Worm (Caenorhabditis elegans) whole organism, L2 larva: ENCODE measurements around the gene F52E4.5.

Experiments used
- C34F6.9 ChIP-seq: fragments of 150-350 bp; optimal IDR thresholded peaks from 2 replicates; lab custom pipeline; 2014; ENCODE audit warnings: missing biosample characterization, missing genetic modification characterization
- F13H6.1 ChIP-seq: sonication (generic microtip); optimal IDR thresholded peaks from 2 replicates; lab custom pipeline; 2016; ENCODE audit warnings: missing genetic modification characterization, missing compliant biosample characterization
- R02D3.7 ChIP-seq: fragments of 150-350 bp; optimal IDR thresholded peaks from 2 replicates; lab custom pipeline; 2014; ENCODE audit warnings: missing biosample characterization, missing genetic modification characterization
- Y55F3AM.14 ChIP-seq: fragments of 200-800 bp; sonication (Bioruptor generic); optimal IDR thresholded peaks from 2 replicates; lab custom pipeline; 2018; ENCODE audit warnings: mild to moderate bottlenecking, missing genetic modification characterization, missing compliant biosample characterization
- alr-1 ChIP-seq: fragments of 150-350 bp; optimal IDR thresholded peaks from 2 replicates; lab custom pipeline; 2014; ENCODE audit warnings: missing biosample characterization, missing genetic modification characterization
- aly-2 ChIP-seq: fragments of 150-350 bp; optimal IDR thresholded peaks from 2 replicates; lab custom pipeline; 2014; ENCODE audit warnings: missing biosample characterization, missing genetic modification characterization
- ama-1 ChIP-seq: fragments of 150-350 bp; optimal IDR thresholded peaks from 2 replicates; lab custom pipeline; 2018; ENCODE audit warnings: inconsistent platforms
- blmp-1 ChIP-seq: sonication (generic microtip); optimal IDR thresholded peaks from 2 replicates; lab custom pipeline; 2017; ENCODE audit warnings: missing genetic modification characterization, mild to moderate bottlenecking, missing compliant biosample characterization, antibody characterized with exemption, moderate library complexity; ENCODE audit not compliant: insufficient read depth
- ceh-82 ChIP-seq: fragments of 150-350 bp; optimal IDR thresholded peaks from 2 replicates; lab custom pipeline; 2014; ENCODE audit warnings: missing biosample characterization, missing genetic modification characterization
- crh-2 ChIP-seq: sonication (generic microtip); optimal IDR thresholded peaks from 2 replicates; lab custom pipeline; 2017; ENCODE audit warnings: missing biosample characterization, missing genetic modification characterization
- dmd-4 ChIP-seq: sonication (generic microtip); optimal IDR thresholded peaks from 2 replicates; lab custom pipeline; 2017; ENCODE audit warnings: missing biosample characterization, missing genetic modification characterization
- egl-27 ChIP-seq: sonication (generic microtip); optimal IDR thresholded peaks from 3 replicates; lab custom pipeline; 2017; ENCODE audit warnings: missing biosample characterization, missing genetic modification reagents, missing genetic modification characterization
- elt-1 ChIP-seq: fragments of 150-350 bp; optimal IDR thresholded peaks from 2 replicates; lab custom pipeline; 2014; ENCODE audit warnings: missing biosample characterization, missing genetic modification characterization
- elt-3 ChIP-seq: sonication (generic microtip); optimal IDR thresholded peaks from 2 replicates; lab custom pipeline; 2017; ENCODE audit warnings: missing biosample characterization, missing genetic modification characterization
- fos-1 ChIP-seq: fragments of 150-350 bp; optimal IDR thresholded peaks from 2 replicates; lab custom pipeline; 2014; ENCODE audit warnings: missing biosample characterization, missing genetic modification characterization
- gmeb-1 ChIP-seq: fragments of 150-350 bp; optimal IDR thresholded peaks from 2 replicates; lab custom pipeline; 2014; ENCODE audit warnings: missing biosample characterization, missing genetic modification characterization
- lin-11 ChIP-seq: fragments of 150-350 bp; sonication (generic microtip); optimal IDR thresholded peaks from 2 replicates; lab custom pipeline; 2014; ENCODE audit warnings: missing biosample characterization, missing genetic modification characterization, inconsistent platforms, mixed read lengths
- lin-13 ChIP-seq: fragments of 150-350 bp; optimal IDR thresholded peaks from 2 replicates; lab custom pipeline; 2014; ENCODE audit warnings: missing biosample characterization, missing genetic modification reagents, missing genetic modification characterization
- lsy-2 ChIP-seq, 2 experiments: fragments of 150-350 bp in 1 of 2; sonication (generic microtip) in 1 of 2; optimal IDR thresholded peaks; 2 replicates each; lab custom pipeline; 2014 to 2017; ENCODE audit warnings: missing biosample characterization in 2 of 2, missing genetic modification characterization in 2 of 2
- mab-5 ChIP-seq: fragments of 150-350 bp; optimal IDR thresholded peaks from 2 replicates; lab custom pipeline; 2014; ENCODE audit warnings: missing biosample characterization, missing genetic modification characterization
- mdl-1 ChIP-seq, 2 experiments: fragments of 150-350 bp in 1 of 2; sonication (generic microtip) in 1 of 2; optimal IDR thresholded peaks; 2 replicates each; lab custom pipeline; 2017; ENCODE audit warnings: missing biosample characterization in 2 of 2, missing genetic modification characterization in 2 of 2
- nhr-10 ChIP-seq: sonication (generic microtip); optimal IDR thresholded peaks from 2 replicates; lab custom pipeline; 2017; ENCODE audit warnings: missing biosample characterization, missing genetic modification characterization
- nhr-11 ChIP-seq: fragments of 150-350 bp; optimal IDR thresholded peaks from 2 replicates; lab custom pipeline; 2014; ENCODE audit warnings: missing biosample characterization, missing genetic modification characterization
- nhr-12 ChIP-seq: fragments of 150-350 bp; optimal IDR thresholded peaks from 2 replicates; lab custom pipeline; 2014; ENCODE audit warnings: missing biosample characterization, missing genetic modification characterization
- nhr-129 ChIP-seq: fragments of 150-350 bp; optimal IDR thresholded peaks from 2 replicates; lab custom pipeline; 2014; ENCODE audit warnings: missing biosample characterization, missing genetic modification characterization
- nhr-21 ChIP-seq: fragments of 150-350 bp; optimal IDR thresholded peaks from 2 replicates; lab custom pipeline; 2014; ENCODE audit warnings: missing biosample characterization, missing genetic modification characterization
- nhr-23 ChIP-seq: fragments of 150-350 bp; optimal IDR thresholded peaks from 2 replicates; lab custom pipeline; 2014; ENCODE audit warnings: missing biosample characterization, missing genetic modification reagents, missing genetic modification characterization
- nhr-25 ChIP-seq: fragments of 150-350 bp; sonication (generic microtip); optimal IDR thresholded peaks from 3 replicates; lab custom pipeline; 2014; ENCODE audit warnings: missing biosample characterization, missing genetic modification characterization
- sem-4 ChIP-seq: fragments of 150-350 bp; optimal IDR thresholded peaks from 2 replicates; lab custom pipeline; 2014; ENCODE audit warnings: missing biosample characterization, missing genetic modification reagents, missing genetic modification characterization
- skn-1 ChIP-seq: sonication (generic microtip); optimal IDR thresholded peaks from 2 replicates; lab custom pipeline; 2017; ENCODE audit warnings: missing biosample characterization, missing genetic modification characterization
- sma-3 ChIP-seq: sonication (generic microtip); optimal IDR thresholded peaks from 2 replicates; lab custom pipeline; 2016; ENCODE audit warnings: missing genetic modification reagents, missing genetic modification characterization, missing compliant biosample characterization
- sma-9 ChIP-seq, 2 experiments: fragments of 150-350 bp in 1 of 2; sonication (generic microtip) in 1 of 2; optimal IDR thresholded peaks; 2 replicates each; lab custom pipeline; 2014 to 2016; ENCODE audit warnings: missing genetic modification characterization in 2 of 2, mild to moderate bottlenecking in 1 of 2, missing biosample characterization in 1 of 2, missing compliant biosample characterization in 1 of 2, missing genetic modification reagents in 1 of 2, moderate library complexity in 1 of 2
- snpc-4 ChIP-seq: fragments of 150-350 bp; optimal IDR thresholded peaks from 2 replicates; lab custom pipeline; 2014; ENCODE audit warnings: missing biosample characterization, missing genetic modification characterization
- unc-39 ChIP-seq: fragments of 150-350 bp; optimal IDR thresholded peaks from 2 replicates; lab custom pipeline; 2014; ENCODE audit warnings: missing biosample characterization, missing genetic modification characterization
- unc-55 ChIP-seq: fragments of 150-350 bp; sonication (generic microtip); optimal IDR thresholded peaks from 3 replicates; lab custom pipeline; 2014; ENCODE audit warnings: missing biosample characterization, missing genetic modification reagents, missing genetic modification characterization
- unc-62 ChIP-seq: fragments of 150-350 bp; optimal IDR thresholded peaks from 2 replicates; lab custom pipeline; 2014; ENCODE audit warnings: missing biosample characterization, missing genetic modification reagents, missing genetic modification characterization
- zag-1 ChIP-seq: fragments of 150-350 bp; optimal IDR thresholded peaks from 2 replicates; lab custom pipeline; 2014; ENCODE audit warnings: missing biosample characterization, missing genetic modification characterization
- ztf-1 ChIP-seq: fragments of 200-800 bp; sonication (Bioruptor generic); conservative IDR thresholded peaks from 2 replicates; pipeline ENCODE4 v1.3.6; 2022; ENCODE audit warnings: missing genetic modification characterization, missing compliant biosample characterization
- ztf-11 ChIP-seq: sonication (generic microtip); optimal IDR thresholded peaks from 2 replicates; lab custom pipeline; 2017; ENCODE audit warnings: missing biosample characterization, missing genetic modification characterization

The F52E4.5 gene

DNA sequence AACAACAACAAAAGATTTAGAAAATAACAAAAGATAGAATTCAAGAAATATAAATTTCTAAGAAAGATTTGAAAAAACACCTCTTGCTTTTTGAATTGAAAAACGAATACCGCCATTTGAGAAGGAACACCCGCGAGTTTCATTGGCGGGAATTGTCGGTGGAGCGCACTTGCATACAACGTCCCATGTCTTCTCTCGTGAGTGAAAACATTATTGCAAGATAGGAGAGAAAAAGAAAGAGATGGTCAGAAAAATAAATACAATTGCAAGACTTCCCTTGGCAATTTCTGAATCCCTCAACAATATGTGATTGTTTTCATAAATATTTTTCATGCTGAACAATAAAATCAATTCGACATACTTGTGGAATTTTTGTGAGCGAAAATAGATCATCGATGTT lies 19.0 kb upstream of the F52E4.5 start, which contains the start of gene K10B3.5 (continued):
- TF ChIP-seq nhr-10 (tag; lab: Kevin White, UChicago) (no peak), unc-39 (no peak), nhr-23 (no peak), sma-9 (GFP tag; optimal IDR thresholded peaks at IDR 0.05; lab: Kevin White, UChicago) (no peak), sma-9 (tag; optimal IDR thresholded peaks at IDR 0.05; lab: Kevin White, UChicago) (no peak), sem-4 (tag; lab: Kevin White, UChicago) (peak; percentile 75), nhr-21 (tag; lab: Kevin White, UChicago) (peak; percentile 46), sma-3 (GFP tag; lab: Kevin White, UChicago) (peak; percentile 44)

DNA sequence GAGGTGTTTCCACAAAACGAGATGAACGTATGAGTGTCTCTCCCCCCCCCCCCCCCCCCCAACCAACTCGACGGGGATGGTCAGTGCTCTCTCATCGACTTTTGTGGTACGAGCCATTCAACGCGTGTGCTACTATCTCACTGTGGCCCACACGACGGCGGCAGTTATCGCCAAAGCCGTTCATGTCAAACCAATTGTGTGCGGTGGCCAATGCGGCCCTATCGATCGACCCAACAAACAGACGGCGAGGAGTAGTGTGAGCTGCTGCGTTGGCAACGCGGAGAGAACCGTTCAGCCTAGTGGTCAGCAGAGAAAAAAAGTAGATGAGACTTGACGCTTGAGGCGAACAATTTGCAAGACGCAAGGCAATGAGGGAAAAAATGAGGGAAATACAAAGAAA lies 15.7 kb upstream of the F52E4.5 start:
- TF ChIP-seq nhr-25 (tag; lab: Kevin White, UChicago) (no peak), crh-2 (tag; lab: Kevin White, UChicago) (peak; percentile 52), C34F6.9 (tag; lab: Kevin White, UChicago) (peak; percentile 31), mab-5 (no peak), alr-1 (no peak), lsy-2 (tag; optimal IDR thresholded peaks at IDR 0.05; lab: Kevin White, UChicago) (peak in 1 of 2 experiments; percentile 17), fos-1 (tag; lab: Kevin White, UChicago) (peak; percentile 15), nhr-12 (tag; lab: Kevin White, UChicago) (no peak), lin-11 (tag; lab: Kevin White, UChicago) (peak; percentile 20), blmp-1 (tag; lab: Kevin White, UChicago) (no peak), mdl-1 (tag; optimal IDR thresholded peaks at IDR 0.05; lab: Kevin White, UChicago) (no peak), nhr-129 (peak; percentile 22)

DNA sequence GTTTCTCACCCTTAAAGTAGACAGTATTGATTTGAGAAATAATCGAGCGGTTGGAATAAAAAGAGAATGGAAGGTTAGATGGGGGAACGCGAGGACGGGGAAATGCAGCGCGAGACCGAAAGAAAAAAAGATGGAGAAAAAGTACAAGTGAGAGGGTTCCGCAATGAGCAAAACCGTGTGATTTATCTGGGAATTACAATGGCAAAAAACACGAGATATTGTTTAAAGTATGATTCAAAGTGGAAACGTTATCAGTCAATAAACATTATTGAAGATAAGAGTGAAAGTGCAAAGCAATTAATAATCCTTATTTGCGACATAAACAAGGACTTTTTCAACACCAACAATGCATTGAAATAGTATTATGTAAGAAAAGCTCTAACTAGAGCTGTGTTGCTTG lies 15.0 kb upstream of the F52E4.5 start, which contains the start of gene ztf-13:
Gene ztf-13 (minus strand): TSS at position 11 of the 400 bp plus-strand sequence.
- TF ChIP-seq ama-1 (lab: Kevin White, UChicago) (no peak), lsy-2 (tag; optimal IDR thresholded peaks at IDR 0.05; lab: Kevin White, UChicago) (peak in 1 of 2 experiments; percentile 41), F13H6.1 (tag; lab: Kevin White, UChicago) (peak; percentile 22), gmeb-1 (peak; percentile 6), fos-1 (tag; lab: Kevin White, UChicago) (peak; percentile 57), sma-9 (GFP tag; optimal IDR thresholded peaks at IDR 0.05; lab: Kevin White, UChicago) (peak; percentile 52), sma-9 (tag; optimal IDR thresholded peaks at IDR 0.05; lab: Kevin White, UChicago) (no peak), egl-27 (tag; lab: Kevin White, UChicago) (peak; percentile 52), blmp-1 (tag; lab: Kevin White, UChicago) (peak; percentile 44), lin-11 (tag; lab: Kevin White, UChicago) (no peak), crh-2 (tag; lab: Kevin White, UChicago) (peak; percentile 40), nhr-129 (peak; percentile 18), skn-1 (tag; lab: Kevin White, UChicago) (no peak), C34F6.9 (tag; lab: Kevin White, UChicago) (peak; percentile 27)

DNA sequence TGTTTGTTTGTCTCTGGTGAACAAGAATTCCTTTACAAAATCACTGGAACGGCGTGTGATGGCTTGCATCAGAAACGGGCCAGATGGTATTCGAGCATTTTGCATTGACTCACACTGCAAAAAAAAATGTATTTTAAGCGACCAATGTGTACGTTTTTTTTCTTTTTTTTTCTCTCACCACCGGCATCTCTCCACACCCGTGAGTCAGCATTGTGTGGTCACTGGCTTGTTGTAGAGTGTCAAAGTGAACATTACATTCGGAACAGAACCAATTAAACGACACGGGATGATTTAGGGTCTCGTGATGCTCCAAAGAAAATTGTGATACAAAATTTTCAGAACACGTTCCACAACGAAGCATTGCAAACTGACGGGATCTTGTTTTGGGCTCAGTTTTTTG lies 14.4 kb upstream of the F52E4.5 start:
- TF ChIP-seq nhr-23: no peak
- no peak for TF ChIP-seq mab-5
- no peak for TF ChIP-seq ceh-82 (tag; lab: Kevin White, UChicago)
- no peak for TF ChIP-seq ztf-1 (GFP tag; lab: Robert Waterston, UW)
- TF ChIP-seq C34F6.9 (tag; lab: Kevin White, UChicago): peak; percentile 22
- no peak for TF ChIP-seq dmd-4
- no peak for TF ChIP-seq zag-1 (tag; lab: Kevin White, UChicago)
- no peak for TF ChIP-seq alr-1
- peak; percentile 16 for TF ChIP-seq nhr-129
- TF ChIP-seq fos-1 (tag; lab: Kevin White, UChicago): peak; percentile 48

DNA sequence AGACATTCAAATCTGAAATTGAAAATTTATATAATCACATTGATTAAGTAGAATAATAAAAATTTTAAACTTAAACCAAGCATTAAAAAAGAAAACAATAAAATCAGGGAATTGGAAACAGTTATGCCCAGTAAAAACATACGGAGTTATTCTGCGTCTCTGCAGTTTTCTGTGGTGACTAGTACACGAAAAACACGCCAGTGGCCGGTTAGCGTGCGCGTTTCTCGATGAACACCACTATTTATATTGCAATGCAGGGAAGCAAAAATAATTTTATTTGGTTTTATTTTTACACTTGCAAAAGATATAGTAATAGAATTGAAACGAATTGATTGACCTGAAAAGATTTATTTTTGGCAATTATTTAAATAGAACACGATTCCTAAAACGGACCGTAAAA lies 12.7 kb upstream of the F52E4.5 start, which contains the start of gene sec-3:
Gene sec-3 (minus strand): TSS at position 21 of the 400 bp plus-strand sequence.
- TF ChIP-seq ceh-82 (tag; lab: Kevin White, UChicago) (no peak), blmp-1 (tag; lab: Kevin White, UChicago) (peak; percentile 37), nhr-12 (tag; lab: Kevin White, UChicago) (peak; percentile 56), skn-1 (tag; lab: Kevin White, UChicago) (peak; percentile 50), snpc-4 (tag; lab: Kevin White, UChicago) (peak; percentile 59), zag-1 (tag; lab: Kevin White, UChicago) (peak; percentile 23), ztf-1 (GFP tag; lab: Robert Waterston, UW) (no peak), ztf-11 (tag; lab: Kevin White, UChicago) (no peak), unc-62 (GFP tag; lab: Kevin White, UChicago) (no peak), gmeb-1 (peak; percentile 84), nhr-21 (tag; lab: Kevin White, UChicago) (peak; percentile 79), R02D3.7 (peak; percentile 39), sem-4 (tag; lab: Kevin White, UChicago) (peak; percentile 81), alr-1 (no peak), Y55F3AM.14 (GFP tag; lab: Kevin White, UChicago) (no peak), nhr-25 (tag; lab: Kevin White, UChicago) (peak; percentile 88), elt-1 (tag; lab: Kevin White, UChicago) (no peak), unc-55 (GFP tag; lab: Kevin White, UChicago) (peak; percentile 94), mdl-1 (tag; optimal IDR thresholded peaks at IDR 0.05; lab: Kevin White, UChicago) (peak in 1 of 2 experiments; percentile 38), dmd-4 (no peak), elt-3 (tag; lab: Kevin White, UChicago) (no peak), lin-13 (GFP tag; lab: Kevin White, UChicago) (peak; percentile 87), unc-39 (no peak), aly-2 (tag; lab: Kevin White, UChicago) (no peak), egl-27 (tag; lab: Kevin White, UChicago) (peak; percentile 82), lsy-2 (tag; optimal IDR thresholded peaks at IDR 0.05; lab: Kevin White, UChicago) (peak; percentile 80 to 92), F13H6.1 (tag; lab: Kevin White, UChicago) (peak; percentile 90), C34F6.9 (tag; lab: Kevin White, UChicago) (peak; percentile 97), nhr-10 (tag; lab: Kevin White, UChicago) (peak; percentile 22), nhr-11 (no peak)
